Worm (Caenorhabditis elegans): Measurements from ENCODE around the gene nhr-57.

Gene nhr-57

DNA sequence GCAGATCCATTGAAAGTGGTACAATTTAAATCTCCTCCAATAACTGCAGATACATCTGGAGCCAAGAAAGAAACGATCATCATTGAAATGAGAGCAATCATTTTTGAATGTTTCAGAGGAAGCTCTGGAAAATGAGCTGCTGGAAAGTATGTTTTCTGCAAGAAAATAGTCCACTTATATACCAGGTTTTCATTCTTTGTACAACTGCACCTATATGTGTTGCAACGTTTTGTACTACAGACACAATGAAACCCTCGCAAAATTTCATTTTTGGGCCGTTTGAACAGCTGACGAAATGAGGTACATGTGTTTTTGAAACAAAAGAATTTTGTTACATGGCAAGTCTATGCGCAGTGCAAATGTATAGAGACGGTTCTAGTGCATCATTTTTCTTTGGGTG is 13.4 kb upstream of the nhr-57 start, which contains the start of gene T05B4.9 (continued):
- TF ChIP-seq unc-3 (GFP tag; conservative IDR thresholded peaks at IDR 0.05) (no peak), unc-3 (tag; optimal IDR thresholded peaks at IDR 0.05) (no peak), ttx-3 (tag; optimal IDR thresholded peaks at IDR 0.05) (no peak)

DNA sequence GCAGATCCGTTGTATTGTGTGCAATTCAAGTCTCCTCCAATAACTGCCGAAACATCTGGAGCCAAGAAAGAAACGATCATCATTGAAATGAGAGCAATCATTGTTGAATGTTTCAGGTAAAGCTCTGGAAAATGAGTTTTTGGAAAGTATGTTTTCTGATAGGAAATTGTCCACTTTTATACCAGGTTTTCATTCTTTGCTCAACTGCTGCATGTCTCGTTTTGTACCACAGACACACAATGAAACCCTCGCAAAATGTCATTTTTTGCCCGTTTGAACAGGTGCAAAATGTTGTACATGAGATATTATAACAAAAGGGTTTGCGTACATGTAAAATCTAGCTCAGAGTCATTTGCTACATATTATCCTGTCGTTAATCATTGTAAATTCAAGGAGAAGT is 11.1 kb upstream of the nhr-57 start, which contains the start of gene T05B4.10:
Gene T05B4.10, minus strand, starts transcription at position 101 of the 400 bp plus-strand sequence.
- TF ChIP-seq pax-1 (tag; optimal IDR thresholded peaks at IDR 0.05), result no peak
- TF ChIP-seq unc-86 (tag; optimal IDR thresholded peaks at IDR 0.05), result no peak
- no peak for TF ChIP-seq lin-11 (tag; optimal IDR thresholded peaks at IDR 0.05)
- no peak for TF ChIP-seq nfya-1 (tag; optimal IDR thresholded peaks at IDR 0.05)
- TF ChIP-seq zip-5 (tag; optimal IDR thresholded peaks at IDR 0.05), result no peak
- TF ChIP-seq ahr-1 (tag; optimal IDR thresholded peaks at IDR 0.05), result no peak
- TF ChIP-seq ceh-30 (tag; optimal IDR thresholded peaks at IDR 0.05), result no peak
- TF ChIP-seq pros-1 (tag; optimal IDR thresholded peaks at IDR 0.05), result no peak
- TF ChIP-seq lim-6 (tag; optimal IDR thresholded peaks at IDR 0.05), result no peak
- TF ChIP-seq K09A11.1 (tag; optimal IDR thresholded peaks at IDR 0.05; ENCODE audit: insufficient read depth), result no peak
- TF ChIP-seq C08G9.2 (tag; optimal IDR thresholded peaks at IDR 0.05), result no peak
- no peak for TF ChIP-seq hlh-30 (tag; optimal IDR thresholded peaks at IDR 0.05; ENCODE audit: insufficient read depth)
- no peak for TF ChIP-seq dve-1 (tag; optimal IDR thresholded peaks at IDR 0.05)
- no peak for TF ChIP-seq C38D4.7 (GFP tag; optimal IDR thresholded peaks at IDR 0.05)

DNA sequence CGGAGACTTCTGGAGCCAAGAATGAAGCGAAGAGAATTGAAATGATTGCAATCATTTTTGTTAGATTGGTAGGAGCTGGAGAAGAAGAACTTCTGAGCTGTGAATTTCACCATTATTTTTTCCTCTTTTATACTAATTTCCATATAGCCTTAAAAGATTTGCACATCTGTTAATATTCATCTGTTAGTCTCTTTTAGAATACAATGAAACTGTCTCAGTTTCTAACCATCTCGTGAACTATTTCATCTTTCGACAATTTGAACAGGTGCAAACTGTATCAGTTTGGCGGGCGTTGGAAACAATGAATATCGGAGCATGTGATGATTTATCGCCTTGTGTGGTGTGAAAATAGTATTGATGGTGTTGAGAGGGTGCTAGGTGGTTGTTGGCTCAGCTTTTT is 9.3 kb upstream of the nhr-57 start, which contains the start of gene phat-5:
Gene phat-5, minus strand, starts transcription at position 101 of the 400 bp plus-strand sequence.
- TF ChIP-seq ceh-24 (tag; optimal IDR thresholded peaks at IDR 0.05) (no peak), nhr-232 (tag; optimal IDR thresholded peaks at IDR 0.05) (no peak), unc-42 (tag; optimal IDR thresholded peaks at IDR 0.05) (no peak), che-1 (tag; optimal IDR thresholded peaks at IDR 0.05) (no peak), lim-6 (tag; optimal IDR thresholded peaks at IDR 0.05) (no peak), unc-55 (GFP tag; optimal IDR thresholded peaks at IDR 0.05) (no peak), fkh-6 (tag; optimal IDR thresholded peaks at IDR 0.05) (no peak), ets-4 (tag; optimal IDR thresholded peaks at IDR 0.05) (no peak), ceh-14 (tag; optimal IDR thresholded peaks at IDR 0.05) (no peak), nfya-1 (tag; optimal IDR thresholded peaks at IDR 0.05) (no peak), C08G9.2 (tag; optimal IDR thresholded peaks at IDR 0.05) (no peak), ceh-9 (tag; optimal IDR thresholded peaks at IDR 0.05) (no peak), ceh-18 (tag; optimal IDR thresholded peaks at IDR 0.05) (no peak), Y22D7AL.16 (tag; optimal IDR thresholded peaks at IDR 0.05) (no peak)

DNA sequence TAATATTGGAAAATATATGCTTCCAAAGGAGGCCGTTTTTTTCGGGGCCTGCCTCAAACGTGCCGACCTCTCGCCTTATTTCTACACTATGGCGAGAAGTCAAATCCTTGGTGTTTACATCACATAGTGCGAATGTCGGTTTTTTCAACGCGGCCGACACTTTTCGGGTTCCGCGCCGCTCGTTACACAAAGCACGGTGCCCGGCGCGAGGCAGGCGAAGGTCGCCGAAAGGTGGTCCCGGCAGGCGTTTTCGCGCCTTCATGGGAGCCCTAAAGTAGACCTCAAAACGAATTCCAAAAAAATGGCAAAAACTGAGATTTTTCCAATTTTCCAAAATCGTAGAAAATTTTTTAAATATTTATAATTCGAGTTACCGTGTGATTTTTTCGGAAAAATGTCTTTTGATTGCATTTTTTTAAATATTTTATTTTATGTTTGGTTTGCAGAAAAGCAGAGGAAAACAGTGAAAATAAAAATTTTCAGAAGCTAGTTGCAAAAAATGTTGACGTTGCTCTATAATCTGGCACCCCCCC is 6.1 kb upstream of the nhr-57 start, which contains the start of gene T05B4.12:
Gene T05B4.12, minus strand, starts transcription at position 483 of the 533 bp plus-strand sequence.
- TF ChIP-seq pha-4 (tag; optimal IDR thresholded peaks at IDR 0.05) (no peak), unc-3 (GFP tag; conservative IDR thresholded peaks at IDR 0.05) (no peak), unc-3 (tag; optimal IDR thresholded peaks at IDR 0.05) (no peak), pax-1 (tag; optimal IDR thresholded peaks at IDR 0.05) (no peak)

DNA sequence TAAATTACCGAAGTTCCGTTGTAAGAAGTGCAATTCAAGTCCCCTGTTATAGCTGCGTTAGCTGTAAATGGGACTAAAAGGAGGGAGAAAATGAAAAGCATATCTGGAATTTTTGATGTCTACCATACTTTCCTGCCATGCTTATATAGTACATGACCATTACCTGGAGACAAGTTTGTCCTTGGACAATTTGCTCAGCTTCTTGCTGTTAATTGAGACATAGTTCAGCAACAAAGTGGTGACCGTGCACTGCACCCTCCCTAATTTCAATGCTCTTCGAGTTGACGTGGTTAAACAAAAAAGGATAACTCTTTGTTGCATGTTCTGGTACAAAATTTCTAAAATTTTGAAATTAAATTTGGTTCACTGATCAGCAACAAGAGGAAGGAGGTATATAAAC is 4.3 kb upstream of the nhr-57 start, which contains the start of gene T05B4.13:
Gene T05B4.13, minus strand, starts transcription at position 101 of the 400 bp plus-strand sequence.
- TF ChIP-seq eyg-1 (tag; optimal IDR thresholded peaks at IDR 0.05), result no peak
- no peak for TF ChIP-seq ceh-18 (tag; optimal IDR thresholded peaks at IDR 0.05)
- no peak for TF ChIP-seq ceh-31 (tag; optimal IDR thresholded peaks at IDR 0.05)
- no peak for TF ChIP-seq ceh-22 (tag; optimal IDR thresholded peaks at IDR 0.05)
- TF ChIP-seq F13H6.1 (tag; optimal IDR thresholded peaks at IDR 0.05), result no peak
- TF ChIP-seq ceh-45 (GFP tag; IDR thresholded peaks at IDR 0.05), result no peak
- TF ChIP-seq unc-3 (GFP tag; conservative IDR thresholded peaks at IDR 0.05), result no peak
- no peak for TF ChIP-seq unc-3 (tag; optimal IDR thresholded peaks at IDR 0.05)
